Fruit fly (Drosophila melanogaster): Measurements from ENCODE around the gene eIF3g1.

- TF ChIP-seq CG8478 (optimal IDR thresholded peaks at IDR 0.05) (no peak), CTCF (optimal IDR thresholded peaks at IDR 0.05) (no peak)
These were observed 19.5 kb downstream of the eIF3g1 start for dm6 chrX:2590607-2591006.

Measured in S2 (cell line).